Worm (Caenorhabditis elegans) whole organism, L1 larva: ENCODE measurements around the gene R10E9.4.

Experiments
- C16A3.4 ChIP-seq: fragments of 150-350 bp; optimal IDR thresholded peaks from 2 replicates; lab custom pipeline; 2014; ENCODE audit warnings: missing biosample characterization, missing genetic modification characterization
- C34B4.2 ChIP-seq: sonication (generic microtip); optimal IDR thresholded peaks from 2 replicates; lab custom pipeline; 2017; ENCODE audit warnings: mild to moderate bottlenecking, missing genetic modification characterization, missing compliant biosample characterization
- F16B12.6 ChIP-seq: fragments of 150-350 bp; optimal IDR thresholded peaks from 2 replicates; lab custom pipeline; 2014; ENCODE audit warnings: missing biosample characterization, missing genetic modification characterization
- Y116A8C.19 ChIP-seq: sonication (generic microtip); optimal IDR thresholded peaks from 2 replicates; lab custom pipeline; 2016; ENCODE audit warnings: missing compliant biosample characterization, missing genetic modification characterization, borderline replicate concordance
- aly-2 ChIP-seq: fragments of 150-350 bp; optimal IDR thresholded peaks from 2 replicates; lab custom pipeline; 2014; ENCODE audit warnings: missing biosample characterization, missing genetic modification characterization
- ceh-8 ChIP-seq: fragments of 200-800 bp; sonication (Bioruptor generic); optimal IDR thresholded peaks from 2 replicates; lab custom pipeline; 2018; ENCODE audit warnings: mild to moderate bottlenecking, missing genetic modification characterization, moderate library complexity, missing compliant biosample characterization
- ceh-82 ChIP-seq, 3 experiments: fragments of 150-350 bp in 1 of 3; sonication (generic microtip) in 2 of 3; optimal IDR thresholded peaks; 2 replicates each; lab custom pipeline; 2014 to 2017; ENCODE audit warnings: missing biosample characterization in 3 of 3, missing genetic modification characterization in 3 of 3
- ceh-88 ChIP-seq: fragments of 200-800 bp; sonication (Bioruptor generic); IDR thresholded peaks from 2 replicates; pipeline ENCODE4 v1.3.6; 2022; ENCODE audit warnings: missing genetic modification characterization, missing compliant biosample characterization
- ces-1 ChIP-seq: fragments of 150-350 bp; optimal IDR thresholded peaks from 2 replicates; lab custom pipeline; 2014; ENCODE audit warnings: missing biosample characterization, missing genetic modification reagents, missing genetic modification characterization
- dpl-1 ChIP-seq, 3 experiments: fragments of 150-350 bp in 2 of 3; sonication (generic microtip) in 1 of 3; optimal IDR thresholded peaks; 2 replicates each; lab custom pipeline; 2014 to 2017; ENCODE audit warnings: missing biosample characterization in 3 of 3, missing genetic modification characterization in 3 of 3, missing genetic modification reagents in 3 of 3
- dsc-1 ChIP-seq: sonication (generic microtip); optimal IDR thresholded peaks from 2 replicates; lab custom pipeline; 2016; ENCODE audit warnings: mild to moderate bottlenecking, missing genetic modification characterization, missing compliant biosample characterization
- efl-1 ChIP-seq, 4 experiments: fragments of 150-350 bp; optimal IDR thresholded peaks in 3 of 4; peaks in 1 of 4; 1 replicate in 1 of 4; 2 replicates in 3 of 4; lab custom pipeline; 2014; ENCODE audit warnings: missing biosample characterization in 2 of 4, missing genetic modification characterization in 2 of 4, missing genetic modification reagents in 2 of 4
- egl-27 ChIP-seq, 2 experiments: fragments of 150-350 bp in 1 of 2; sonication (generic microtip); optimal IDR thresholded peaks; 3 replicates each; lab custom pipeline; 2017 to 2018; ENCODE audit warnings: missing biosample characterization in 2 of 2, missing genetic modification characterization in 2 of 2, missing genetic modification reagents in 2 of 2
- elt-2 ChIP-seq: sonication (generic microtip); optimal IDR thresholded peaks from 2 replicates; lab custom pipeline; 2016; ENCODE audit warnings: missing genetic modification characterization, mild to moderate bottlenecking, inconsistent platforms, missing compliant biosample characterization, missing genetic modification reagents
- elt-3 ChIP-seq, 6 experiments: fragments of 150-350 bp in 1 of 6; sonication (generic microtip); optimal IDR thresholded peaks; 2 replicates each; lab custom pipeline; 2017 to 2018; ENCODE audit warnings: missing biosample characterization in 6 of 6, missing genetic modification characterization in 6 of 6, inconsistent platforms in 1 of 6
- ets-5 ChIP-seq: fragments of 200-800 bp; sonication (Bioruptor generic); IDR thresholded peaks from 2 replicates; pipeline ENCODE4 v1.3.6; 2022; ENCODE audit warnings: missing genetic modification characterization, missing compliant biosample characterization
- fkh-8 ChIP-seq: sonication (generic microtip); optimal IDR thresholded peaks from 2 replicates; lab custom pipeline; 2016; ENCODE audit warnings: mild to moderate bottlenecking, missing genetic modification characterization, missing compliant biosample characterization
- grh-1 ChIP-seq: fragments of 200-800 bp; sonication (Bioruptor generic); IDR thresholded peaks from 2 replicates; pipeline ENCODE4 v1.3.6; 2022; ENCODE audit warnings: missing genetic modification reagents, missing genetic modification characterization, missing compliant biosample characterization
- isw-1 ChIP-seq: fragments of 200-800 bp; sonication (Bioruptor generic); IDR thresholded peaks from 2 replicates; pipeline ENCODE4 v1.3.6; 2022; ENCODE audit warnings: missing genetic modification characterization, missing compliant biosample characterization
- lin-13 ChIP-seq: fragments of 150-350 bp; optimal IDR thresholded peaks from 2 replicates; lab custom pipeline; 2014; ENCODE audit warnings: missing biosample characterization, missing genetic modification reagents, missing genetic modification characterization
- lin-14 ChIP-seq: fragments of 200-800 bp; sonication (Bioruptor generic); optimal IDR thresholded peaks from 2 replicates; lab custom pipeline; 2018; ENCODE audit warnings: mild to moderate bottlenecking, missing genetic modification characterization, moderate library complexity, missing compliant biosample characterization
- lin-15B ChIP-seq: fragments of 150-350 bp; sonication (generic microtip); optimal IDR thresholded peaks from 3 replicates; lab custom pipeline; 2014; ENCODE audit warnings: missing biosample characterization, missing genetic modification characterization
- lin-39 ChIP-seq: fragments of 150-350 bp; optimal IDR thresholded peaks from 2 replicates; lab custom pipeline; 2014; ENCODE audit warnings: missing biosample characterization, missing genetic modification reagents, missing genetic modification characterization
- lir-3 ChIP-seq: sonication (generic microtip); optimal IDR thresholded peaks from 2 replicates; lab custom pipeline; 2016; ENCODE audit warnings: mild to moderate bottlenecking, missing genetic modification characterization, moderate library complexity, missing compliant biosample characterization; ENCODE audit not compliant: poor library complexity
- lsy-2 ChIP-seq, 2 experiments: fragments of 150-350 bp; optimal IDR thresholded peaks; 2 replicates each; lab custom pipeline; 2014; ENCODE audit warnings: missing biosample characterization in 2 of 2, missing genetic modification characterization in 2 of 2
- mab-9 ChIP-seq: fragments of 200-800 bp; sonication (Bioruptor generic); IDR thresholded peaks from 2 replicates; pipeline ENCODE4 v1.3.6; 2022; ENCODE audit warnings: missing genetic modification reagents, missing genetic modification characterization, missing compliant biosample characterization
- mdl-1 ChIP-seq, 2 experiments: fragments of 150-350 bp; optimal IDR thresholded peaks; 2 replicates each; lab custom pipeline; 2014 to 2017; ENCODE audit warnings: missing biosample characterization in 2 of 2, missing genetic modification characterization in 2 of 2, inconsistent platforms in 1 of 2
- mef-2 ChIP-seq: fragments of 150-350 bp; optimal IDR thresholded peaks from 2 replicates; lab custom pipeline; 2014; ENCODE audit warnings: missing biosample characterization, missing genetic modification characterization
- nhr-11 ChIP-seq: fragments of 150-350 bp; optimal IDR thresholded peaks from 2 replicates; lab custom pipeline; 2014; ENCODE audit warnings: missing biosample characterization, missing genetic modification characterization
- nhr-12 ChIP-seq: sonication (generic microtip); optimal IDR thresholded peaks from 2 replicates; lab custom pipeline; 2017; ENCODE audit warnings: missing biosample characterization, missing genetic modification characterization
- nhr-28 ChIP-seq: fragments of 150-350 bp; optimal IDR thresholded peaks from 2 replicates; lab custom pipeline; 2014; ENCODE audit warnings: missing biosample characterization, missing genetic modification characterization
- nhr-71 ChIP-seq: sonication (generic microtip); optimal IDR thresholded peaks from 2 replicates; lab custom pipeline; 2016; ENCODE audit warnings: mild to moderate bottlenecking, missing genetic modification characterization, moderate library complexity, missing compliant biosample characterization
- nhr-90 ChIP-seq: sonication (generic microtip); optimal IDR thresholded peaks from 2 replicates; lab custom pipeline; 2016; ENCODE audit warnings: mild to moderate bottlenecking, missing genetic modification characterization, missing compliant biosample characterization; ENCODE audit not compliant: poor library complexity
- rnt-1 ChIP-seq: sonication (generic microtip); optimal IDR thresholded peaks from 2 replicates; lab custom pipeline; 2016; ENCODE audit warnings: mild to moderate bottlenecking, missing genetic modification characterization, moderate library complexity, missing compliant biosample characterization
- snpc-4 ChIP-seq: fragments of 150-350 bp; optimal IDR thresholded peaks from 2 replicates; lab custom pipeline; 2014; ENCODE audit warnings: missing biosample characterization, missing genetic modification characterization
- sox-4 ChIP-seq: sonication (generic microtip); optimal IDR thresholded peaks from 2 replicates; lab custom pipeline; 2016; ENCODE audit warnings: missing genetic modification characterization, missing compliant biosample characterization
- sptf-1 ChIP-seq: fragments of 150-350 bp; optimal IDR thresholded peaks from 2 replicates; lab custom pipeline; 2014; ENCODE audit warnings: missing biosample characterization, missing genetic modification characterization
- swsn-7 ChIP-seq: sonication (generic microtip); optimal IDR thresholded peaks from 2 replicates; lab custom pipeline; 2016; ENCODE audit warnings: missing genetic modification characterization, missing compliant biosample characterization
- tlp-1 ChIP-seq: fragments of 150-350 bp; optimal IDR thresholded peaks from 2 replicates; lab custom pipeline; 2014; ENCODE audit warnings: missing biosample characterization, missing genetic modification characterization
- unc-86 ChIP-seq: sonication (generic microtip); optimal IDR thresholded peaks from 2 replicates; lab custom pipeline; 2016; ENCODE audit warnings: missing genetic modification characterization, missing compliant biosample characterization
- unc-98 ChIP-seq: fragments of 200-800 bp; sonication (Bioruptor generic); IDR thresholded peaks from 2 replicates; pipeline ENCODE4 v1.3.6; 2022; ENCODE audit warnings: missing genetic modification characterization, missing compliant biosample characterization
- xbp-1 ChIP-seq: sonication (generic microtip); optimal IDR thresholded peaks from 2 replicates; lab custom pipeline; 2016; ENCODE audit warnings: missing genetic modification characterization, missing compliant biosample characterization
- zag-1 ChIP-seq: fragments of 150-350 bp; optimal IDR thresholded peaks from 2 replicates; lab custom pipeline; 2014; ENCODE audit warnings: missing biosample characterization, missing genetic modification characterization
- zip-4 ChIP-seq: fragments of 200-800 bp; sonication (Bioruptor generic); optimal IDR thresholded peaks from 2 replicates; lab custom pipeline; 2018; ENCODE audit warnings: mild to moderate bottlenecking, missing genetic modification characterization, moderate library complexity, missing compliant biosample characterization
- ztf-11 ChIP-seq, 2 experiments: sonication (generic microtip); optimal IDR thresholded peaks; 2 replicates each; lab custom pipeline; 2016 to 2017; ENCODE audit warnings: missing genetic modification characterization in 2 of 2, missing biosample characterization in 1 of 2, missing compliant biosample characterization in 1 of 2

The R10E9.4 gene

DNA sequence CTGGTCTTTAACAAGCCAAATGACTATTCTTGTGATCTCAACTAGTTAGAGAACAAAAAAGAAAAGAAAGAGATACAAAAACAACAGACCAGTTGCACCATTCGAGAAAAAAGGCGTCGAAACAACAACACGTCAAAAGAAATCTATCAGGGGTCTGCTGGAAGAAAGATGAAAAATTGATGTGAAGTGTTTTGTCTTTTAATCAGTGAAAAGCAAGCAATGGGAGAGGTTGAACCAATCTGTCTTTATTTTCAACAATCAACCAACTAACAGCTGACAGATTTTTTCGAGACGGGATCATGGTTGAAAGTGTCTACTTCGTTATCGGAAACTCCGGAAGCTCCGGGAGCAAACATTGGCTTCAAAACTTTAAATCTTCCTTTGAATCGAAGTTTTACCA is 21.9 kb upstream of the R10E9.4 start:
- peak; percentile 41 for TF ChIP-seq rnt-1 (tag; lab: Kevin White, UChicago)
- TF ChIP-seq lin-14 (GFP tag; lab: Kevin White, UChicago) = peak; percentile 55
- TF ChIP-seq mdl-1 (tag; optimal IDR thresholded peaks at IDR 0.05; lab: Kevin White, UChicago) = no peak
- TF ChIP-seq nhr-11 (tag; lab: Kevin White, UChicago) = no peak
- TF ChIP-seq lir-3 (tag; lab: Kevin White, UChicago) = no peak
- TF ChIP-seq sptf-1 (tag; lab: Kevin White, UChicago) = no peak
- no peak for TF ChIP-seq sox-4 (tag; lab: Kevin White, UChicago)
- no peak for TF ChIP-seq elt-3 (tag; optimal IDR thresholded peaks at IDR 0.05; lab: Kevin White, UChicago)
- no peak for TF ChIP-seq mab-9 (GFP tag; lab: Robert Waterston, UW)
- no peak for TF ChIP-seq ceh-82 (tag; optimal IDR thresholded peaks at IDR 0.05; lab: Kevin White, UChicago)
- TF ChIP-seq C16A3.4 = no peak
- TF ChIP-seq snpc-4 (tag; lab: Kevin White, UChicago) = no peak
- TF ChIP-seq unc-98 (GFP tag; lab: Robert Waterston, UW) = no peak
- no peak for TF ChIP-seq ets-5 (GFP tag; lab: Robert Waterston, UW)
- TF ChIP-seq zip-4 (GFP tag; lab: Kevin White, UChicago) = no peak
- no peak for TF ChIP-seq elt-2
- no peak for TF ChIP-seq lin-13
- TF ChIP-seq dpl-1 (GFP tag; optimal IDR thresholded peaks at IDR 0.05; lab: Kevin White, UChicago) = no peak
- no peak for TF ChIP-seq ztf-11 (tag; optimal IDR thresholded peaks at IDR 0.05; lab: Kevin White, UChicago)
- no peak for TF ChIP-seq nhr-28 (tag; lab: Kevin White, UChicago)
- no peak for TF ChIP-seq Y116A8C.19
- no peak for TF ChIP-seq xbp-1 (tag; lab: Kevin White, UChicago)
- no peak for TF ChIP-seq grh-1 (GFP tag; lab: Robert Waterston, UW)
- TF ChIP-seq lsy-2 (tag; optimal IDR thresholded peaks at IDR 0.05; lab: Kevin White, UChicago) = peak in 1 of 2 experiments; percentile 45
- TF ChIP-seq lin-39 (tag; lab: Kevin White, UChicago) = peak; percentile 22
- no peak for TF ChIP-seq ceh-88
- no peak for TF ChIP-seq dsc-1
- no peak for TF ChIP-seq ces-1 (GFP tag; lab: Kevin White, UChicago)
- TF ChIP-seq ceh-8 = no peak
- TF ChIP-seq nhr-71 (tag; lab: Kevin White, UChicago) = peak; percentile 43

DNA sequence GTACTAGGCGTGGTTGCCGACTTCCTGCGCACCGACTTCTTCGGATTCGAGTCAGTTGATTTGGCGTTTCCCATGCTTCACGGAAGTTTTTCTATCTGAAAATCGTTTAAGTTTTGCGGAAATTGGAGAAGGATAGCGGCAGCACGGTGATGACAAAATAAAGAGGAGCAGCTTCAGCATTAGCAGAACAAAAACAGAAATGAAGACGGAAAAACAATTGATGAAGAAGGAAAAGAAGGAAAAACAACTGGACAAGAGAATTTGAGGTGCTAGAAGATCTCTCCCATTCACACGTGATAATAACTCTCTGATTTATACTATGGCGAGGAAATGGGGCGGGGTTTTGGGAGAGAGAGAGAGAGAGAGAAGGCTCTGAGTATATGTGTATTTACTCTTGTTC is 19.5 kb upstream of the R10E9.4 start, which contains the start of gene glb-11:
Gene glb-11, minus strand, starts transcription at position 101 of the 400 bp plus-strand sequence.
- TF ChIP-seq efl-1 (optimal IDR thresholded peaks at IDR 0.05; lab: Kevin White, UChicago) (no peak), efl-1 (GFP tag; optimal IDR thresholded peaks at IDR 0.05 in 1 of 2; lab: Kevin White, UChicago) (peak in 1 of 2 experiments; percentile 71), dsc-1 (peak; percentile 6), ceh-8 (no peak), fkh-8 (peak; percentile 21), unc-86 (tag; lab: Kevin White, UChicago) (no peak), zag-1 (tag; lab: Kevin White, UChicago) (no peak), F16B12.6 (tag; lab: Kevin White, UChicago) (no peak)

DNA sequence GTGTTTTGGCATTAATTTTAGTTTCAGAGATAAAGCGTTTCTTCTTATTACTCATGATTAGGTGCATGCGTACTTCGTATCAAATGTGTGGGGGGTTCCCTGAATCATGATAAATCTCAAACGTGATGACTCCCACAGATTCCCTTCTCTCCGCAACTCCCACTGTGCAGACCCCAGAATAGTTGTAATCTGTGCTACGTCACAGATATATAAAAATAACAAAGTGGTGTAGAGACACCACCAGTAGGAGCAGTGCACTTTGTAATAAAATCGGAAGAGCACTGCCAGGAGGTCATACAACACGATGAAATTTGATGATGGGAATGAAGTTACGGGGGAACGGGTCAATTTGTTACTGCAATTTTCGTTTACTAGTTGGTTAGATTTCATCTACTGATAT is 18.8 kb upstream of the R10E9.4 start:
- TF ChIP-seq lin-14 (GFP tag; lab: Kevin White, UChicago) (peak; percentile 35), zag-1 (tag; lab: Kevin White, UChicago) (no peak), dpl-1 (GFP tag; optimal IDR thresholded peaks at IDR 0.05; lab: Kevin White, UChicago) (no peak), fkh-8 (no peak), nhr-71 (tag; lab: Kevin White, UChicago) (peak; percentile 46), lsy-2 (tag; optimal IDR thresholded peaks at IDR 0.05; lab: Kevin White, UChicago) (no peak), swsn-7 (tag; lab: Kevin White, UChicago) (no peak), aly-2 (tag; lab: Kevin White, UChicago) (no peak), ces-1 (GFP tag; lab: Kevin White, UChicago) (no peak), F16B12.6 (tag; lab: Kevin White, UChicago) (no peak), lin-15B (tag; lab: Kevin White, UChicago) (no peak), nhr-11 (tag; lab: Kevin White, UChicago) (no peak), sox-4 (tag; lab: Kevin White, UChicago) (no peak), tlp-1 (no peak), rnt-1 (tag; lab: Kevin White, UChicago) (peak; percentile 46), lin-39 (tag; lab: Kevin White, UChicago) (no peak), mef-2 (tag; lab: Kevin White, UChicago) (peak; percentile 21), nhr-12 (tag; lab: Kevin White, UChicago) (no peak), dsc-1 (peak; percentile 36), Y116A8C.19 (no peak), isw-1 (GFP tag; lab: Robert Waterston, UW) (no peak), nhr-90 (no peak), egl-27 (tag; optimal IDR thresholded peaks at IDR 0.05; lab: Kevin White, UChicago) (no peak), C34B4.2 (tag; lab: Kevin White, UChicago) (no peak)
